Worm (Caenorhabditis elegans) whole organism, midembryonic: Measurements from ENCODE around the gene nspc-17.

Experiments
- T22C8.4 ChIP-seq: fragments of 200-800 bp; sonication (Bioruptor generic); IDR thresholded peaks from 2 replicates; pipeline ENCODE4 v1.3.6; 2022; ENCODE audit warnings: missing genetic modification characterization, missing compliant biosample characterization
- cog-1 ChIP-seq: sonication (generic microtip); optimal IDR thresholded peaks from 2 replicates; lab custom pipeline; 2016; ENCODE audit warnings: missing genetic modification characterization, missing compliant biosample characterization
- klf-2 ChIP-seq: fragments of 200-800 bp; sonication (Bioruptor generic); conservative IDR thresholded peaks from 2 replicates; pipeline ENCODE4 v1.3.6; 2022; ENCODE audit warnings: missing genetic modification reagents, missing genetic modification characterization, missing compliant biosample characterization
- tab-1 ChIP-seq: fragments of 200-800 bp; sonication (Bioruptor generic); IDR thresholded peaks from 2 replicates; pipeline ENCODE4 v1.3.6; 2022; ENCODE audit warnings: missing genetic modification characterization, missing compliant biosample characterization

DNA sequence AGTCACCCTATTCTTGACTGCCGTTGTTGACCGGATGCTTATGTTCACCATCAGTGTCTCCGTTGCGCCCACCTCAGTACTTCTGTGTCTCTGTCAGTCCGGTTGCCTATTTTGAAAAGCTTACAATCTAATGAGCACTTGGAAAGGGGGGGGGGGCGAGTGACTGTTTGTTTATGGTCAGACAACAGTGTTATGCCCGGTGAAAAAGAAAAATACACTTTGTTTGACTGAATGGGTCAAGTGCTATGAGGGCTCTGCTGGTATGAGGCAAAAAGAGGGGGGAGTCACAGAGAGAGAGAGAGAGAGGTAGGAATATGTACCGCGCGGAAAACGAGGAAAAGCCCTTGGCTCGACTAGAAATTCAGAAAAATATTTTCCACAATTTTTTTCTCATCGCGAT, 46.3 kb upstream of the nspc-17 start:
- TF ChIP-seq tab-1 (GFP tag; lab: Robert Waterston, UW) (no peak), T22C8.4 (no peak), cog-1 (no peak), klf-2 (GFP tag; lab: Robert Waterston, UW) (no peak)
